Fruit fly (Drosophila melanogaster): ENCODE results near the gene CG43354.
A peak's percentile ranks its signal among the peaks of the same experiment; 100 is the strongest.

The CG43354 gene

DNA sequence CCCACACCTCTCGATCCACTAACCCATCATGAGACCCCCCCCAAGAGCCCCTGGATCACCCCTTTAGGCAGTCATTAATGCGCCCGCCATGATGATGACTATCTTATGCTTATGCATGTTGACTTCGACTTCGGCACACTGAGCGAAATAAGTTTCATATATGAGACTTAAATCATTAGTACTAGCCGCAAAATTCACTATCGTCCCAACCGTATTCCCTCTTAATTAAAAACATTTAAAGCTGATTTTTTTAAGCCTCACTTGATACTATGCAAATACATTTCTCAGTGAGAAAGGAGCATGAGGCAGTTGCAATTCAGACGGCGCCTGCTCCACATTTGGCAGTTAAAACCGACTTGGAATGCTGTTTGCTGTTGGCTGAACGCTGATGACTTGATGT lies 31.7 kb upstream of the CG43354 start (continued):
- TF ChIP-seq salr (GFP tag; optimal IDR thresholded peaks at IDR 0.05) (peak in 1 of 2 experiments; percentile 52), achi (GFP tag; optimal IDR thresholded peaks at IDR 0.05) (peak; percentile 63), cyc (GFP tag; optimal IDR thresholded peaks at IDR 0.05) (peak; percentile 31), CG16779 (tag; optimal IDR thresholded peaks at IDR 0.05) (peak; percentile 58), dac (GFP tag; optimal IDR thresholded peaks at IDR 0.05) (peak; percentile 68), Eip93F (GFP tag; optimal IDR thresholded peaks at IDR 0.05) (no peak), CG1621 (tag; optimal IDR thresholded peaks at IDR 0.05) (peak; percentile 45), Eip75B (GFP tag; optimal IDR thresholded peaks at IDR 0.05) (peak; percentile 74), CG3919 (GFP tag; optimal IDR thresholded peaks at IDR 0.05) (peak; percentile 69), CG11902 (GFP tag; optimal IDR thresholded peaks at IDR 0.05) (peak; percentile 48), fkh (GFP tag; optimal IDR thresholded peaks at IDR 0.05) (no peak), ss (GFP tag; optimal IDR thresholded peaks at IDR 0.05) (peak in 1 of 2 experiments; percentile 7), esn (GFP tag; optimal IDR thresholded peaks at IDR 0.05) (peak; percentile 51), Met (GFP tag; optimal IDR thresholded peaks at IDR 0.05) (peak; percentile 67), pdm3 (GFP tag; optimal IDR thresholded peaks at IDR 0.05) (peak; percentile 87), vri (GFP tag; optimal IDR thresholded peaks at IDR 0.05) (no peak), CG34406 (GFP tag; optimal IDR thresholded peaks at IDR 0.05) (peak; percentile 57), lz (GFP tag; optimal IDR thresholded peaks at IDR 0.05) (peak; percentile 57), Sox15 (GFP tag; optimal IDR thresholded peaks at IDR 0.05) (no peak), CG6808 (GFP tag; optimal IDR thresholded peaks at IDR 0.05) (peak; percentile 52)

- no peak for TF ChIP-seq CG15336 (GFP tag; IDR thresholded peaks at IDR 0.05)
- TF ChIP-seq CG11762 (GFP tag; optimal IDR thresholded peaks at IDR 0.05; ENCODE audit: insufficient read depth) = no peak
- TF ChIP-seq spab (GFP tag; optimal IDR thresholded peaks at IDR 0.05) = no peak
- no peak for TF ChIP-seq CG8632 (GFP tag; optimal IDR thresholded peaks at IDR 0.05)
- TF ChIP-seq dac (GFP tag; optimal IDR thresholded peaks at IDR 0.05) = no peak
- no peak for TF ChIP-seq CG10631 (GFP tag; optimal IDR thresholded peaks at IDR 0.05)
- no peak for TF ChIP-seq cyc (GFP tag; optimal IDR thresholded peaks at IDR 0.05)
- no peak for TF ChIP-seq fd59A (GFP tag; optimal IDR thresholded peaks at IDR 0.05)
- TF ChIP-seq achi (GFP tag; optimal IDR thresholded peaks at IDR 0.05) = no peak
- TF ChIP-seq CG11294 (GFP tag; IDR thresholded peaks at IDR 0.05) = no peak
- no peak for TF ChIP-seq CG31627 (GFP tag; optimal IDR thresholded peaks at IDR 0.05)
- TF ChIP-seq CG16779 (tag; optimal IDR thresholded peaks at IDR 0.05) = no peak
- TF ChIP-seq CG4318 (GFP tag; optimal IDR thresholded peaks at IDR 0.05) = no peak
- no peak for TF ChIP-seq CG3032 (tag; optimal IDR thresholded peaks at IDR 0.05)
- TF ChIP-seq net (GFP tag; optimal IDR thresholded peaks at IDR 0.05) = no peak
- no peak for TF ChIP-seq Sox14 (GFP tag; optimal IDR thresholded peaks at IDR 0.05)
- no peak for TF ChIP-seq salr (GFP tag; optimal IDR thresholded peaks at IDR 0.05)
Measured at dm6 chr2L:18336531-18336930, 27.3 kb upstream of the CG43354 start.

dm6 chr2L:18335641-18336040 lies 26.4 kb upstream of the CG43354 start:
- TF ChIP-seq CG10669 (GFP tag; optimal IDR thresholded peaks at IDR 0.05) = no peak
- TF ChIP-seq Eip78C (GFP tag) = peak; percentile 37
- TF ChIP-seq svp (GFP tag) = no peak
- no peak for TF ChIP-seq Ets21C (GFP tag; optimal IDR thresholded peaks at IDR 0.05)
- no peak for TF ChIP-seq lz (GFP tag; optimal IDR thresholded peaks at IDR 0.05)
- TF ChIP-seq fkh (GFP tag; optimal IDR thresholded peaks at IDR 0.05) = peak; percentile 59
- TF ChIP-seq fd85E (GFP tag; optimal IDR thresholded peaks at IDR 0.05) = no peak
- TF ChIP-seq Met (GFP tag; optimal IDR thresholded peaks at IDR 0.05) = no peak
- no peak for TF ChIP-seq CG34406 (GFP tag; optimal IDR thresholded peaks at IDR 0.05)

Data from whole organism, prepupa.